Fruit fly (Drosophila melanogaster): ENCODE data around the gene CG5885.

The CG5885 gene

dm6 chr2L:9897296-9897695 lies 20.8 kb downstream of the CG5885 start, which contains the start of gene RpS2 (continued):
- TF ChIP-seq dsx (GFP tag; optimal IDR thresholded peaks at IDR 0.05; ENCODE audit: poor library complexity, severe bottlenecking) (no peak), CG8119 (GFP tag; IDR thresholded peaks at IDR 0.05) (no peak; the same call in 2 of the 3 replicates), topi (GFP tag; optimal IDR thresholded peaks at IDR 0.05) (peak; percentile 39), CG6854 (GFP tag; optimal IDR thresholded peaks at IDR 0.05) (peak; percentile 73), Smox (GFP tag; optimal IDR thresholded peaks at IDR 0.05) (peak; percentile 36), CG16779 (tag; optimal IDR thresholded peaks at IDR 0.05) (no peak), CG1621 (tag; optimal IDR thresholded peaks at IDR 0.05) (peak; percentile 28), CG10669 (GFP tag; optimal IDR thresholded peaks at IDR 0.05) (no peak), CG7368 (GFP tag; optimal IDR thresholded peaks at IDR 0.05) (no peak), fd85E (GFP tag; optimal IDR thresholded peaks at IDR 0.05) (no peak), eg (GFP tag; IDR thresholded peaks at IDR 0.05) (no peak), CG10631 (GFP tag; optimal IDR thresholded peaks at IDR 0.05) (no peak), Sox102F (GFP tag; optimal IDR thresholded peaks at IDR 0.05) (peak; percentile 58), CG3919 (GFP tag; optimal IDR thresholded peaks at IDR 0.05) (no peak), Gug (GFP tag; IDR thresholded peaks at IDR 0.05) (no peak), Hr38 (GFP tag; optimal IDR thresholded peaks at IDR 0.05) (no peak), CG31627 (GFP tag; optimal IDR thresholded peaks at IDR 0.05) (peak; percentile 24), esn (GFP tag; optimal IDR thresholded peaks at IDR 0.05) (peak; percentile 71), fkh (GFP tag; optimal IDR thresholded peaks at IDR 0.05) (peak; percentile 22), Eip75B (GFP tag; optimal IDR thresholded peaks at IDR 0.05) (peak; percentile 28), CG15336 (GFP tag; IDR thresholded peaks at IDR 0.05) (no peak), spab (GFP tag; optimal IDR thresholded peaks at IDR 0.05) (no peak), cyc (GFP tag; optimal IDR thresholded peaks at IDR 0.05) (peak; percentile 1), svp (GFP tag) (no peak), CG8319 (GFP tag; optimal IDR thresholded peaks at IDR 0.05) (no peak), ss (GFP tag; optimal IDR thresholded peaks at IDR 0.05) (peak; percentile 32 to 39), CG11762 (GFP tag; optimal IDR thresholded peaks at IDR 0.05; ENCODE audit: insufficient read depth) (no peak), CG11902 (GFP tag; optimal IDR thresholded peaks at IDR 0.05) (no peak)

- peak; percentile 74 for TF ChIP-seq vri (GFP tag; optimal IDR thresholded peaks at IDR 0.05)
- TF ChIP-seq CG16779 (tag; optimal IDR thresholded peaks at IDR 0.05): no peak
- no peak for TF ChIP-seq pdm3 (GFP tag; optimal IDR thresholded peaks at IDR 0.05)
- TF ChIP-seq CG6163 (GFP tag; IDR thresholded peaks at IDR 0.05): no peak
- peak; percentile 38 for TF ChIP-seq lz (GFP tag; optimal IDR thresholded peaks at IDR 0.05)
- peak; percentile 21 for TF ChIP-seq CG7368 (GFP tag; optimal IDR thresholded peaks at IDR 0.05)
- no peak for TF ChIP-seq CG4318 (GFP tag; optimal IDR thresholded peaks at IDR 0.05)
- peak; percentile 52 for TF ChIP-seq CG6854 (GFP tag; optimal IDR thresholded peaks at IDR 0.05)
- peak; percentile 39 for TF ChIP-seq CG3032 (tag; optimal IDR thresholded peaks at IDR 0.05)
- no peak for TF ChIP-seq Hr4 (GFP tag; optimal IDR thresholded peaks at IDR 0.05)
- TF ChIP-seq Sox15 (GFP tag; optimal IDR thresholded peaks at IDR 0.05): no peak
- TF ChIP-seq CG8319 (GFP tag; optimal IDR thresholded peaks at IDR 0.05): no peak
- no peak for TF ChIP-seq CG3919 (GFP tag; optimal IDR thresholded peaks at IDR 0.05)
- TF ChIP-seq Eip78C (GFP tag): peak; percentile 77
- TF ChIP-seq CG34406 (GFP tag; optimal IDR thresholded peaks at IDR 0.05): peak; percentile 56
- no peak for TF ChIP-seq svp (GFP tag)
- no peak for TF ChIP-seq eg (GFP tag; IDR thresholded peaks at IDR 0.05)
- TF ChIP-seq CG11294 (GFP tag; IDR thresholded peaks at IDR 0.05): no peak
- TF ChIP-seq Ets21C (GFP tag; optimal IDR thresholded peaks at IDR 0.05): peak; percentile 1
- TF ChIP-seq CG6792 (GFP tag; optimal IDR thresholded peaks at IDR 0.05): no peak
- TF ChIP-seq CG8119 (GFP tag; IDR thresholded peaks at IDR 0.05): no peak
- no peak for TF ChIP-seq Hr38 (GFP tag; optimal IDR thresholded peaks at IDR 0.05)
- peak; percentile 23 for TF ChIP-seq Eip93F (GFP tag; optimal IDR thresholded peaks at IDR 0.05)
- peak in 1 of 2 experiments; percentile 58 for TF ChIP-seq ss (GFP tag; optimal IDR thresholded peaks at IDR 0.05)
- peak; percentile 13 for TF ChIP-seq Ets96B (tag; optimal IDR thresholded peaks at IDR 0.05)
- no peak for TF ChIP-seq CG11762 (GFP tag; optimal IDR thresholded peaks at IDR 0.05; ENCODE audit: insufficient read depth)
- peak; percentile 57 for TF ChIP-seq Met (GFP tag; optimal IDR thresholded peaks at IDR 0.05)
- TF ChIP-seq fd85E (GFP tag; optimal IDR thresholded peaks at IDR 0.05): no peak
- peak; percentile 65 for TF ChIP-seq esn (GFP tag; optimal IDR thresholded peaks at IDR 0.05)
- TF ChIP-seq Eip75B (GFP tag; optimal IDR thresholded peaks at IDR 0.05): peak; percentile 38
- peak; percentile 29 for TF ChIP-seq acj6 (GFP tag; optimal IDR thresholded peaks at IDR 0.05)
- TF ChIP-seq CG6808 (GFP tag; optimal IDR thresholded peaks at IDR 0.05): peak; percentile 18
- TF ChIP-seq Gug (GFP tag; IDR thresholded peaks at IDR 0.05): no peak
- TF ChIP-seq OdsH (GFP tag; optimal IDR thresholded peaks at IDR 0.05): no peak
- TF ChIP-seq salr (GFP tag; optimal IDR thresholded peaks at IDR 0.05): no peak
- no peak for TF ChIP-seq CG1621 (tag; optimal IDR thresholded peaks at IDR 0.05)
- no peak for TF ChIP-seq CG11902 (GFP tag; optimal IDR thresholded peaks at IDR 0.05)
- TF ChIP-seq fkh (GFP tag; optimal IDR thresholded peaks at IDR 0.05): peak; percentile 52
- TF ChIP-seq CG10669 (GFP tag; optimal IDR thresholded peaks at IDR 0.05): peak; percentile 17
These were observed 23.2 kb downstream of the CG5885 start, which contains the start of gene Bka for dm6 chr2L:9894871-9895364. TSS of gene Bka (plus strand) at chr2L:9895287.

All from whole organism, prepupa.